In the genomic region with DNA sequence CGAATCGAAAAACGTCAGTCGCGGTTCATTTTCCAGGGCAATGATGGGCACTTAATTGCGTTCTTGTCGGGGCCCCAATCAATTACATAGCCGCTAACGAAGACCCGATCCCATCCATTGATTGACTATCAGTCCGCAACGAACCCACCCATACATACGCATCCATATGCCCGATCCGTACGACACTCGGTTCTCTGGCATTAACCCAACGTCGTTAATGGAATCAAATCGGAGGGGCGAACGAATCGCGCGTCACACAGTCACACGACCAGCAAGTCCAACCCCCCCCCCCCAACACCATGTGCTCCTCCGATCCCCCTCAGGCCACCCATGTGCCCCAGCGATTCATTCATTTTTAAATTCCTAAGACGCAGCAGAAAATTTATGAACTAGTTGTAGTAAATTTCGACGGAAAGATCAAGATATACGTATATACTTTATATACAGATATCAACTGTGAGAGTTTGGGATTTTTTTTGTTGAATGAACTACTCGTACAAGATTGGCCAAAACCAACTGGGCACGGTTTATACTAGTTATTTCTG, we compare ENCODE assay signal across 5 fruit fly cellular contexts.
A peak's percentile ranks its signal among the peaks of the same experiment; 100 is the strongest.
TF ChIP-seq lines count a peak whose summit lies in the region.

No protein-coding gene starts in this region.

- no peak for TF ChIP-seq CTCF in whole organism, embryonic (GFP tag; optimal IDR thresholded peaks at IDR 0.05; lab: Kevin White, UChicago)

TF ChIP-seq in whole organism, adult, 20 proteins besides CTCF, POLR2A, EP300 and RAD21 (continues in another document):
- TF ChIP-seq CG14711 (tag; optimal IDR thresholded peaks at IDR 0.05; lab: Kevin White, UChicago) = peak; percentile 6
- peak; percentile 10 for TF ChIP-seq CG7101 (tag; optimal IDR thresholded peaks at IDR 0.05; lab: Kevin White, UChicago)
- no peak for TF ChIP-seq Hr96 (GFP tag; optimal IDR thresholded peaks at IDR 0.05; lab: Kevin White, UChicago)
- TF ChIP-seq Crg-1 (GFP tag; optimal IDR thresholded peaks at IDR 0.05; lab: Kevin White, UChicago) = no peak
- peak; percentile 84 for TF ChIP-seq tj (GFP tag; optimal IDR thresholded peaks at IDR 0.05; lab: Kevin White, UChicago)
- TF ChIP-seq CG7045 (GFP tag; optimal IDR thresholded peaks at IDR 0.05; lab: Kevin White, UChicago) = peak; percentile 50
- no peak for TF ChIP-seq cnc (optimal IDR thresholded peaks at IDR 0.05; lab: Kevin White, UChicago)
- no peak for TF ChIP-seq CG5204 (GFP tag; optimal IDR thresholded peaks at IDR 0.05; lab: Kevin White, UChicago)
- no peak for TF ChIP-seq kay (GFP tag; lab: Kevin White, UChicago; ENCODE audit: borderline replicate concordance)
- TF ChIP-seq CG1620 (GFP tag; optimal IDR thresholded peaks at IDR 0.05; lab: Kevin White, UChicago) = no peak
- TF ChIP-seq pad (GFP tag; optimal IDR thresholded peaks at IDR 0.05; lab: Kevin White, UChicago) = peak; percentile 54
- peak; percentile 59 for TF ChIP-seq CG33017 (tag; optimal IDR thresholded peaks at IDR 0.05; lab: Kevin White, UChicago)
- no peak for TF ChIP-seq Clk (GFP tag; optimal IDR thresholded peaks at IDR 0.05; lab: Kevin White, UChicago)
- TF ChIP-seq toe (GFP tag; optimal IDR thresholded peaks at IDR 0.05; lab: Kevin White, UChicago) = no peak
- peak; percentile 99 for TF ChIP-seq cic (GFP tag; optimal IDR thresholded peaks at IDR 0.05; lab: Kevin White, UChicago)
- no peak for TF ChIP-seq CG11617 (GFP tag; optimal IDR thresholded peaks at IDR 0.05; lab: Kevin White, UChicago)
- peak; percentile 82 for TF ChIP-seq CG12768 (GFP tag; optimal IDR thresholded peaks at IDR 0.05; lab: Kevin White, UChicago)

TF ChIP-seq in whole organism, embryonic, 481 proteins besides CTCF, POLR2A, EP300 and RAD21 (continues in another document):
- no peak for TF ChIP-seq CG16813 (GFP tag; IDR thresholded peaks at IDR 0.05; lab: Robert Waterston, UW; ENCODE audit: partially characterized antibody)
- TF ChIP-seq ab (GFP tag; optimal IDR thresholded peaks at IDR 0.05; lab: Kevin White, UChicago) = no peak
- no peak for TF ChIP-seq CG6765 (GFP tag; optimal IDR thresholded peaks at IDR 0.05; lab: Kevin White, UChicago)
- TF ChIP-seq pnt (GFP tag; optimal IDR thresholded peaks at IDR 0.05; lab: Kevin White, UChicago) = no peak
- TF ChIP-seq CG4404 (GFP tag; IDR thresholded peaks at IDR 0.05; lab: Robert Waterston, UW) = no peak
- no peak for TF ChIP-seq CG31365 (tag; optimal IDR thresholded peaks at IDR 0.05; lab: Kevin White, UChicago)
- TF ChIP-seq Elba2 (GFP tag; optimal IDR thresholded peaks at IDR 0.05; lab: Kevin White, UChicago) = no peak
- peak; percentile 48 for TF ChIP-seq schlank (tag; optimal IDR thresholded peaks at IDR 0.05; lab: Kevin White, UChicago)
- no peak for TF ChIP-seq sima (GFP tag; optimal IDR thresholded peaks at IDR 0.05; lab: Kevin White, UChicago)
- TF ChIP-seq CG17361 (GFP tag; IDR thresholded peaks at IDR 0.05; lab: Robert Waterston, UW) = no peak
- no peak for TF ChIP-seq CG18619 (GFP tag; optimal IDR thresholded peaks at IDR 0.05; lab: Kevin White, UChicago)
- peak; percentile 43 for TF ChIP-seq CG12219 (GFP tag; optimal IDR thresholded peaks at IDR 0.05; lab: Kevin White, UChicago)
- no peak for TF ChIP-seq GATAe (GFP tag; conservative IDR thresholded peaks at IDR 0.05; lab: Robert Waterston, UW)
- peak; percentile 63; the same call in 2 of the 3 replicates for TF ChIP-seq CG6175 (GFP tag; IDR thresholded peaks at IDR 0.05; lab: Robert Waterston, UW)
- no peak for TF ChIP-seq Atf3 (GFP tag; optimal IDR thresholded peaks at IDR 0.05; lab: Kevin White, UChicago)
- TF ChIP-seq hth (optimal IDR thresholded peaks at IDR 0.05; lab: Kevin White, UChicago) = no peak
- no peak for TF ChIP-seq Mes4 (GFP tag; optimal IDR thresholded peaks at IDR 0.05; lab: Kevin White, UChicago)
- no peak for TF ChIP-seq CG11456 (GFP tag; IDR thresholded peaks at IDR 0.05; lab: Robert Waterston, UW)

TF ChIP-seq in whole organism, prepupa, 60 proteins besides CTCF, POLR2A, EP300 and RAD21 (continues in another document):
- TF ChIP-seq CG6854 (GFP tag; optimal IDR thresholded peaks at IDR 0.05; lab: Kevin White, UChicago) (no peak), Blimp-1 (GFP tag; optimal IDR thresholded peaks at IDR 0.05; lab: Kevin White, UChicago) (no peak), dsx (GFP tag; optimal IDR thresholded peaks at IDR 0.05; lab: Kevin White, UChicago; ENCODE audit: poor library complexity, severe bottlenecking) (peak; percentile 16), svp (GFP tag; lab: Kevin White, UChicago) (peak; percentile 97), Hr4 (GFP tag; optimal IDR thresholded peaks at IDR 0.05; lab: Kevin White, UChicago) (no peak), net (GFP tag; optimal IDR thresholded peaks at IDR 0.05; lab: Kevin White, UChicago) (no peak), fd59A (GFP tag; optimal IDR thresholded peaks at IDR 0.05; lab: Kevin White, UChicago) (no peak), CG6276 (GFP tag; optimal IDR thresholded peaks at IDR 0.05; lab: Kevin White, UChicago) (peak; percentile 27), Sox102F (GFP tag; optimal IDR thresholded peaks at IDR 0.05; lab: Kevin White, UChicago) (no peak), CG11902 (GFP tag; optimal IDR thresholded peaks at IDR 0.05; lab: Kevin White, UChicago) (no peak), esn (GFP tag; optimal IDR thresholded peaks at IDR 0.05; lab: Kevin White, UChicago) (no peak), CG1621 (tag; optimal IDR thresholded peaks at IDR 0.05; lab: Kevin White, UChicago) (peak; percentile 4), CG16779 (tag; optimal IDR thresholded peaks at IDR 0.05; lab: Kevin White, UChicago) (peak; percentile 40), CG8319 (GFP tag; optimal IDR thresholded peaks at IDR 0.05; lab: Kevin White, UChicago) (no peak), Eip78C (GFP tag; lab: Kevin White, UChicago) (peak; percentile 24), CG10631 (GFP tag; optimal IDR thresholded peaks at IDR 0.05; lab: Kevin White, UChicago) (no peak), Ets21C (GFP tag; optimal IDR thresholded peaks at IDR 0.05; lab: Kevin White, UChicago) (no peak), Sox15 (GFP tag; optimal IDR thresholded peaks at IDR 0.05; lab: Kevin White, UChicago) (no peak), vri (GFP tag; optimal IDR thresholded peaks at IDR 0.05; lab: Kevin White, UChicago) (no peak)

TF ChIP-seq in whole organism, pupa, 21 proteins besides CTCF, POLR2A, EP300 and RAD21:
- TF ChIP-seq EcR (GFP tag; optimal IDR thresholded peaks at IDR 0.05; lab: Kevin White, UChicago) (peak; percentile 74), CG13204 (GFP tag; optimal IDR thresholded peaks at IDR 0.05; lab: Kevin White, UChicago) (peak; percentile 46), gl (tag; optimal IDR thresholded peaks at IDR 0.05; lab: Kevin White, UChicago) (no peak), Ets98B (GFP tag; IDR thresholded peaks at IDR 0.05; lab: Robert Waterston, UW) (peak; percentile 64), CG32121 (GFP tag; IDR thresholded peaks at IDR 0.05; lab: Robert Waterston, UW) (peak; percentile 55; the same call in 1 of the 2 replicates), CG4496 (GFP tag; IDR thresholded peaks at IDR 0.05; lab: Robert Waterston, UW) (peak; percentile 37; the same call in 1 of the 3 replicates), Pif1A (GFP tag; optimal IDR thresholded peaks at IDR 0.05; lab: Kevin White, UChicago) (no peak), CG14655 (GFP tag; optimal IDR thresholded peaks at IDR 0.05; lab: Kevin White, UChicago) (no peak), CG8159 (tag; optimal IDR thresholded peaks at IDR 0.05; lab: Kevin White, UChicago) (peak; percentile 16)

TF ChIP-seq in whole organism, wandering third instar larva, 38 proteins besides CTCF, POLR2A, EP300 and RAD21:
- TF ChIP-seq Rel (GFP tag; optimal IDR thresholded peaks at IDR 0.05; lab: Kevin White, UChicago) (no peak), Rel (tag; optimal IDR thresholded peaks at IDR 0.05; lab: Kevin White, UChicago) (peak; percentile 44), rgr (GFP tag; optimal IDR thresholded peaks at IDR 0.05; lab: Kevin White, UChicago) (no peak), Hr78 (GFP tag; optimal IDR thresholded peaks at IDR 0.05; lab: Kevin White, UChicago) (no peak), usp (GFP tag; optimal IDR thresholded peaks at IDR 0.05; lab: Kevin White, UChicago) (no peak), sv (GFP tag; optimal IDR thresholded peaks at IDR 0.05; lab: Kevin White, UChicago) (no peak), dsf (GFP tag; optimal IDR thresholded peaks at IDR 0.05; lab: Kevin White, UChicago; ENCODE audit: borderline replicate concordance) (no peak), pan (optimal IDR thresholded peaks at IDR 0.05; lab: Kevin White, UChicago) (no peak)
